Fruit fly (Drosophila melanogaster) whole organism, wandering third instar larva: ENCODE data around the gene PolA1.

ENCODE experiments used
- Abd-B ChIP-seq: fragments of >200 bp; optimal IDR thresholded peaks from 2 replicates; lab custom pipeline; 2017; ENCODE audit warnings: missing biosample characterization, missing genetic modification characterization
- Dfd ChIP-seq: fragments of >200 bp; optimal IDR thresholded peaks from 2 replicates; lab custom pipeline; 2017; ENCODE audit warnings: missing biosample characterization, missing genetic modification characterization
- GATAd ChIP-seq: sonication (Bioruptor generic); optimal IDR thresholded peaks from 2 replicates; lab custom pipeline; 2016; ENCODE audit warnings: missing biosample characterization, missing genetic modification characterization
- Mio ChIP-seq: sonication (Bioruptor generic); optimal IDR thresholded peaks from 2 replicates; lab custom pipeline; 2016; ENCODE audit warnings: missing biosample characterization, missing genetic modification characterization
- Vsx2 ChIP-seq: fragments of 200-300, 225-300 bp; sonication (Bioruptor generic); optimal IDR thresholded peaks from 2 replicates; lab custom pipeline; 2018; ENCODE audit warnings: missing biosample characterization, missing genetic modification characterization; ENCODE audit not compliant: partially characterized antibody
- foxo ChIP-seq, 2 experiments: fragments of 200-800 bp; sonication (Bioruptor generic); optimal IDR thresholded peaks; 2 replicates in 1 of 2; 3 replicates in 1 of 2; lab custom pipeline; 2016 to 2017; ENCODE audit warnings: missing biosample characterization in 2 of 2, missing genetic modification characterization in 2 of 2
- pan ChIP-seq: fragments of >200 bp; optimal IDR thresholded peaks from 2 replicates; lab custom pipeline; 2017
- sage ChIP-seq: fragments of 200-800 bp; sonication (Bioruptor generic); optimal IDR thresholded peaks from 2 replicates; lab custom pipeline; 2016; ENCODE audit warnings: missing biosample characterization, mild to moderate bottlenecking, missing genetic modification characterization
- woc ChIP-seq: sonication (Bioruptor generic); optimal IDR thresholded peaks from 2 replicates; lab custom pipeline; 2016; ENCODE audit warnings: missing biosample characterization, mild to moderate bottlenecking, missing genetic modification characterization

dm6 chr3R:21691114-21691513 is 19.6 kb upstream of the PolA1 start:
- no peak for TF ChIP-seq Abd-B (GFP tag; lab: Kevin White, UChicago)
- no peak for TF ChIP-seq sage (GFP tag; lab: Kevin White, UChicago)
- no peak for TF ChIP-seq foxo (GFP tag; optimal IDR thresholded peaks at IDR 0.05; lab: Kevin White, UChicago)
- TF ChIP-seq GATAd (GFP tag; lab: Kevin White, UChicago), result no peak
- no peak for TF ChIP-seq pan (lab: Kevin White, UChicago)
- TF ChIP-seq Mio (GFP tag; lab: Kevin White, UChicago), result no peak
- no peak for TF ChIP-seq Dfd (GFP tag; lab: Kevin White, UChicago)
- no peak for TF ChIP-seq Vsx2 (GFP tag; lab: Kevin White, UChicago)
- no peak for TF ChIP-seq woc (GFP tag; lab: Kevin White, UChicago)
